Worm (Caenorhabditis elegans): Measurements from ENCODE around the gene snr-6.

snr-6 gene

DNA sequence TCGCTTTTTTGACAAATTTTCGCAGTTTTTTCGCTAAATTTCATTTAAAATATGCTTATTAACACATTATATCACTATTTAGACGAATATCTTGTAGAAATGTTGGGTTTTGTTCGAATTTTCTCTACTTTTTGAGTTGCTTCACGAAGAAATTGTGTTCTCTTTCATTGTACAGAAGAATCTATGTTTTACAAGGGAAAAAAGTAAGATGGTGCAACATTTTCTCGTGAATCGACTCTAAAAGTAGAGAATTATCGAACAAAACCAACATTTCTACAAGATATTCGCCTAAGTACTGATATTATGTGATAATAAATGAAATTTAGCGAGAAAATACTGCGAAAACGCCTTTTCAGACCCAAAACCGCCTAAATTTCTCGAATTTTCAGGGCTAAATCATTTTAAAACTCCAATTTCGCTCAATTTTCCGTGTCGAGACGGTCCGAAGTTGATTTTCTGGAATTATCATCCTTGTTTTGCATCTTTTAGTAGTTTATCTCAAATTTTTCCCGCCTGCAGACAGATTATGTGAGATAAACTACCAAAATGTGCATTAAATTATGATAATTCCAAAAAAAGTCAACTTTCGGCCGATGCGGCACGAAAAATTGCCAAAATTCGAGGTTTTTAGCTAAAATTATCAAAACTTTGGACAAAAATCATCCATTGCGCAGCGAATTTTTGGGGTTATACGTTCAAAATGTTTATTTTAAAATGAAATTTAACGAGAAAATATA, 1.7 kb downstream of the snr-6 start:
- no peak for TF ChIP-seq pha-4 (tag; optimal IDR thresholded peaks at IDR 0.05)
- peak; percentile 79 for TF ChIP-seq elt-1 (tag; optimal IDR thresholded peaks at IDR 0.05)

DNA sequence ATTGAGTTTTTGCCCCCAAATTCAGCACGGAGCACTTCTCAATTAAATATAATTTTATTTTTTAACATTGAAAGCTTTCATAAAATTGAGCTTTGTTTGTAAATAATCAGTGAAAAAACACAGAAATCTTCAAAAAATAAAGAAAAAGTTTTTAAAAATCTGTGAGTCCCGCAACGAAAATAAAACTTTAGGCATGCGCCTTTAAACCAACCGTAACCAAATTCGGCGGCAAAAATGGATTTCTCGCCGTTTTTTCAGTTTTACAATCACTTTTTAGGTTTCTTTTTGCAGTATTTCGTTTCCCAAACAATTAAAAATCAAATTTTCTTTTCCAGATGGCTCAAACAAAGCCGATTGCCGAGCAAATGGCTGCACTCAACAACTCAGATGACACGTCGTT, 2.9 kb downstream of the snr-6 start, which contains the start of gene pie-1:
pie-1 (plus strand) TSS at position 336 of the 400 bp plus-strand sequence.
- TF ChIP-seq ZK546.5 (tag; optimal IDR thresholded peaks at IDR 0.05) (no peak), lin-15B (tag; optimal IDR thresholded peaks at IDR 0.05) (no peak)

DNA sequence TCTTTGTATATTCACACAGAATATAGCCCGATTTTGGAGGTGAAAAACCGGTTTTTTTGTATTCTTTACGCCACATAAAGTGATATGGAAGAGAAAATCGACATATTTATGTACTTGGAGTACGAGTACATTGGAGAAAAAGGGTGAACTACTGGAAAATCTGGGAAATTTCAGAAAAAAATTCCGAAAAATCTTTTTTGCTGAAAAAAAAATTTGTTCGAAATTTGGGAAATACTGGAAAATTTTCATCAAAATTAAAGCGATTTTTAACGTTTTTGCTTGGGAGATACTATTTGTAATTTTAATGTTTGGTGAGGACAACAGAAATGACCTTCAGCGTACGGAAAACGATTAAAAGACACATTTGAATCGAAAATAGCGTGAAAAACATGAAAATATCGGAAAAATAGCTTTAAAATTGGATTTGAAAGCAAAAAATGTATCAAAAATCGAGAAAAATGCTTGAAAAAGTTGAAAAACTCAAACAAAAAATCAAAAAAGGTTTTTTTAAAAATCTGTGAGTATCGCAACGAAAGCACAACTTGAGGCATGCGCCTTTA, 3.5 kb downstream of the snr-6 start:
- TF ChIP-seq nhr-77 (tag; optimal IDR thresholded peaks at IDR 0.05) = no peak
- TF ChIP-seq nhr-28 (tag; optimal IDR thresholded peaks at IDR 0.05) = no peak
- no peak for TF ChIP-seq nfya-1 (tag; optimal IDR thresholded peaks at IDR 0.05; ENCODE audit: insufficient read depth)
- no peak for TF ChIP-seq unc-62 (GFP tag; optimal IDR thresholded peaks at IDR 0.05)
- TF ChIP-seq pha-4 (tag; optimal IDR thresholded peaks at IDR 0.05) = no peak
- TF ChIP-seq nhr-67 (tag; optimal IDR thresholded peaks at IDR 0.05) = no peak
- no peak for TF ChIP-seq lin-15B (tag; optimal IDR thresholded peaks at IDR 0.05)
- no peak for TF ChIP-seq ceh-9 (tag; optimal IDR thresholded peaks at IDR 0.05)
- no peak for TF ChIP-seq egl-27 (tag; optimal IDR thresholded peaks at IDR 0.05)
- no peak for TF ChIP-seq snpc-4 (tag; optimal IDR thresholded peaks at IDR 0.05)
- no peak for TF ChIP-seq elt-2 (tag; optimal IDR thresholded peaks at IDR 0.05)
- TF ChIP-seq nhr-12 (tag; optimal IDR thresholded peaks at IDR 0.05) = no peak
- no peak for TF ChIP-seq R02D3.7 (tag; optimal IDR thresholded peaks at IDR 0.05)
- TF ChIP-seq unc-39 (tag; optimal IDR thresholded peaks at IDR 0.05) = no peak
- TF ChIP-seq lin-39 (tag; optimal IDR thresholded peaks at IDR 0.05) = no peak
- no peak for TF ChIP-seq sea-2 (GFP tag; optimal IDR thresholded peaks at IDR 0.05)
- no peak for TF ChIP-seq lsy-12 (tag; optimal IDR thresholded peaks at IDR 0.05)
- no peak for TF ChIP-seq pqm-1 (tag; optimal IDR thresholded peaks at IDR 0.05)
- no peak for TF ChIP-seq elt-3 (tag; optimal IDR thresholded peaks at IDR 0.05)

DNA sequence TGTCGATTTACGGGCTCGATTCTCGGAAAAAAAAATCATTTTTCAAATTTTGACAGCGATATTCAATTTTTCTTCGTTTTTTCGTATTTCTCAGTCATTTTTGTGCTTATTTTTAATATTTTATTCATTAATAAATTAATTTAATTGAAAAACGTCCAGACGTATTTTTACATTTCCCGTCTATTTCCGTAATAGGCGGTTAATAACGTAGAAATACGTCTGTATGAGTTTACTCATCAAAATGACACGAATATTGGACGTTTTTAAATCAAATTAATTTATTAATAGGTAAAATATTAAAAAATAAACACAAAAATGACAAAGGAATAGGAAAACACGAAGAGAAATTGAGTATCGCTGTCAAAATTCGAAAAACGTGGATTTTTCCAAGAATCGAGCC, 4.8 kb downstream of the snr-6 start:
- TF ChIP-seq nhr-11 (tag; optimal IDR thresholded peaks at IDR 0.05) (no peak), ama-1 (optimal IDR thresholded peaks at IDR 0.05) (no peak), unc-62 (GFP tag; optimal IDR thresholded peaks at IDR 0.05) (no peak), aly-2 (tag; optimal IDR thresholded peaks at IDR 0.05) (no peak), nhr-25 (tag; optimal IDR thresholded peaks at IDR 0.05) (no peak), lsy-12 (tag; optimal IDR thresholded peaks at IDR 0.05) (no peak), nfya-1 (tag; optimal IDR thresholded peaks at IDR 0.05; ENCODE audit: insufficient read depth) (no peak), egl-5 (tag; optimal IDR thresholded peaks at IDR 0.05) (no peak)

DNA sequence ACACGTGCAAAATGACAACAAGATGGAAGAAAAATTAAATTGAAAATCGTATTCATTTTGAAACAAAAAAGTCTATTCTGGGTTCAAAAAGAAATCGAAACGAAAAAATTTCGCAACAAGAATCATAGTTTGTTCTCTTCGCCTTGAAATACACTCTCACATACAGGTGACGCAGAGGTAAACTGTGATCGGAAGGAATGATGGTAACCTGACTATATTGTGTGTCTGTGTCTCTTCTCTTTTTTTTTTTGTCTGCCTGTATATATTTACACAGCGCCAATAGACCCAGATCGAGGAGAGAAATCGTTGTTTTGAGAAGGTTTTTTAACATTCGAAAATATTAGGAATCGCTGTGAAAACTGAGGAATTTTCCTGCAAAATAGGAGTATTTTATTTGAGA, 5.4 kb downstream of the snr-6 start:
- peak; percentile 15 for TF ChIP-seq nfya-1 (tag; optimal IDR thresholded peaks at IDR 0.05; ENCODE audit: insufficient read depth)
- peak; percentile 42 for TF ChIP-seq snpc-4 (tag; optimal IDR thresholded peaks at IDR 0.05)
- TF ChIP-seq unc-62 (GFP tag; optimal IDR thresholded peaks at IDR 0.05) = no peak
- no peak for TF ChIP-seq nhr-43 (tag; optimal IDR thresholded peaks at IDR 0.05; ENCODE audit: poor library complexity, severe bottlenecking)
- no peak for TF ChIP-seq nhr-23 (tag; optimal IDR thresholded peaks at IDR 0.05)
- no peak for TF ChIP-seq ceh-9 (tag; optimal IDR thresholded peaks at IDR 0.05)
- no peak for TF ChIP-seq mml-1 (tag; optimal IDR thresholded peaks at IDR 0.05)
- TF ChIP-seq hmg-11 (tag; optimal IDR thresholded peaks at IDR 0.05) = peak; percentile 39
- TF ChIP-seq R02D3.7 (tag; optimal IDR thresholded peaks at IDR 0.05) = no peak
- TF ChIP-seq nhr-25 (tag; optimal IDR thresholded peaks at IDR 0.05) = peak; percentile 52
- TF ChIP-seq fkh-2 (tag; optimal IDR thresholded peaks at IDR 0.05) = no peak
- no peak for TF ChIP-seq nhr-28 (tag; optimal IDR thresholded peaks at IDR 0.05)
- no peak for TF ChIP-seq eor-1 (tag; optimal IDR thresholded peaks at IDR 0.05)
- no peak for TF ChIP-seq ceh-16 (tag; optimal IDR thresholded peaks at IDR 0.05)
- TF ChIP-seq nhr-11 (tag; optimal IDR thresholded peaks at IDR 0.05) = no peak
- no peak for TF ChIP-seq ZK546.5 (tag; optimal IDR thresholded peaks at IDR 0.05)
- TF ChIP-seq pha-4 (tag; optimal IDR thresholded peaks at IDR 0.05) = peak; percentile 97
- TF ChIP-seq jun-1 (tag; optimal IDR thresholded peaks at IDR 0.05) = peak; percentile 67
- no peak for TF ChIP-seq nhr-12 (tag; optimal IDR thresholded peaks at IDR 0.05)
- TF ChIP-seq daf-12 (tag; optimal IDR thresholded peaks at IDR 0.05) = no peak
- TF ChIP-seq fkh-10 (GFP tag; optimal IDR thresholded peaks at IDR 0.05) = no peak
- no peak for TF ChIP-seq egl-5 (tag; optimal IDR thresholded peaks at IDR 0.05)
- no peak for TF ChIP-seq elt-1 (tag; optimal IDR thresholded peaks at IDR 0.05)
- TF ChIP-seq mdl-1 (tag; optimal IDR thresholded peaks at IDR 0.05) = no peak
- no peak for TF ChIP-seq tbx-2 (tag; optimal IDR thresholded peaks at IDR 0.05)
- no peak for TF ChIP-seq nhr-77 (tag; optimal IDR thresholded peaks at IDR 0.05)
- TF ChIP-seq elt-2 (tag; optimal IDR thresholded peaks at IDR 0.05) = peak; percentile 30
- TF ChIP-seq lin-15B (tag; optimal IDR thresholded peaks at IDR 0.05) = no peak
- no peak for TF ChIP-seq ama-1 (optimal IDR thresholded peaks at IDR 0.05)
- TF ChIP-seq nhr-237 (tag; optimal IDR thresholded peaks at IDR 0.05) = no peak
